Worm (Caenorhabditis elegans) whole organism, L3 larva: ENCODE data around the gene acdh-13.

ENCODE experiments used
- R02D3.7 ChIP-seq: fragments of 150-350 bp; optimal IDR thresholded peaks from 2 replicates; lab custom pipeline; 2014; ENCODE audit warnings: missing biosample characterization, missing genetic modification characterization
- ZK546.5 ChIP-seq: sonication (generic microtip); optimal IDR thresholded peaks from 2 replicates; lab custom pipeline; 2017; ENCODE audit warnings: missing biosample characterization, missing genetic modification characterization
- aly-2 ChIP-seq: fragments of 150-350 bp; optimal IDR thresholded peaks from 2 replicates; lab custom pipeline; 2014; ENCODE audit warnings: missing biosample characterization, missing genetic modification characterization
- ama-1 ChIP-seq: fragments of 150-350 bp; optimal IDR thresholded peaks from 2 replicates; lab custom pipeline; 2018
- ceh-16 ChIP-seq: sonication (generic microtip); optimal IDR thresholded peaks from 2 replicates; lab custom pipeline; 2017; ENCODE audit warnings: missing biosample characterization, missing genetic modification characterization
- ceh-28 ChIP-seq: fragments of 150-350 bp; optimal IDR thresholded peaks from 2 replicates; lab custom pipeline; 2014; ENCODE audit warnings: missing biosample characterization, missing genetic modification reagents, missing genetic modification characterization
- ceh-82 ChIP-seq: fragments of 150-350 bp; optimal IDR thresholded peaks from 2 replicates; lab custom pipeline; 2014; ENCODE audit warnings: missing biosample characterization, missing genetic modification characterization
- ceh-9 ChIP-seq: sonication (generic microtip); optimal IDR thresholded peaks from 2 replicates; lab custom pipeline; 2018; ENCODE audit warnings: missing biosample characterization, missing genetic modification characterization
- daf-12 ChIP-seq: fragments of 150-350 bp; optimal IDR thresholded peaks from 2 replicates; lab custom pipeline; 2014; ENCODE audit warnings: missing biosample characterization, missing genetic modification reagents, missing genetic modification characterization
- egl-27 ChIP-seq: sonication (generic microtip); optimal IDR thresholded peaks from 4 replicates; lab custom pipeline; 2017; ENCODE audit warnings: missing biosample characterization, missing genetic modification reagents, missing genetic modification characterization
- egl-5 ChIP-seq: fragments of 150-350 bp; optimal IDR thresholded peaks from 2 replicates; lab custom pipeline; 2017; ENCODE audit warnings: missing biosample characterization, missing genetic modification reagents, missing genetic modification characterization, inconsistent platforms
- elt-1 ChIP-seq: fragments of 150-350 bp; optimal IDR thresholded peaks from 2 replicates; lab custom pipeline; 2014; ENCODE audit warnings: missing biosample characterization, missing genetic modification characterization
- elt-2 ChIP-seq: sonication (generic microtip); optimal IDR thresholded peaks from 2 replicates; lab custom pipeline; 2016; ENCODE audit warnings: missing genetic modification reagents, mild to moderate bottlenecking, missing genetic modification characterization, missing compliant biosample characterization
- elt-3 ChIP-seq, 3 experiments: fragments of 150-350 bp in 1 of 3; sonication (generic microtip) in 2 of 3; optimal IDR thresholded peaks; 2 replicates in 2 of 3; 4 replicates in 1 of 3; lab custom pipeline; 2014 to 2017; ENCODE audit warnings: missing biosample characterization in 3 of 3, missing genetic modification characterization in 3 of 3
- eor-1 ChIP-seq, 2 experiments: fragments of 150-350 bp; optimal IDR thresholded peaks; 2 replicates each; lab custom pipeline; 2014 to 2018; ENCODE audit warnings: missing biosample characterization in 2 of 2, missing genetic modification characterization in 2 of 2
- fkh-10 ChIP-seq: sonication (generic microtip); optimal IDR thresholded peaks from 2 replicates; lab custom pipeline; 2017; ENCODE audit warnings: missing biosample characterization, missing genetic modification reagents, missing genetic modification characterization
- fkh-2 ChIP-seq: fragments of 150-350 bp; optimal IDR thresholded peaks from 2 replicates; lab custom pipeline; 2014; ENCODE audit warnings: missing biosample characterization, missing genetic modification reagents, missing genetic modification characterization
- fos-1 ChIP-seq: fragments of 150-350 bp; optimal IDR thresholded peaks from 2 replicates; lab custom pipeline; 2014; ENCODE audit warnings: missing biosample characterization, missing genetic modification characterization
- hmg-11 ChIP-seq: sonication (generic microtip); optimal IDR thresholded peaks from 2 replicates; lab custom pipeline; 2016; ENCODE audit warnings: missing genetic modification characterization, missing compliant biosample characterization
- jun-1 ChIP-seq: fragments of 150-350 bp; optimal IDR thresholded peaks from 2 replicates; lab custom pipeline; 2014; ENCODE audit warnings: missing biosample characterization, missing genetic modification reagents, missing genetic modification characterization
- lin-15B ChIP-seq: fragments of 150-350 bp; optimal IDR thresholded peaks from 2 replicates; lab custom pipeline; 2014; ENCODE audit warnings: missing biosample characterization, missing genetic modification characterization
- lin-39 ChIP-seq: fragments of 150-350 bp; optimal IDR thresholded peaks from 2 replicates; lab custom pipeline; 2018; ENCODE audit warnings: missing biosample characterization, missing genetic modification reagents, missing genetic modification characterization
- lsy-12 ChIP-seq: sonication (generic microtip); optimal IDR thresholded peaks from 2 replicates; lab custom pipeline; 2016; ENCODE audit warnings: mild to moderate bottlenecking, missing genetic modification characterization, missing compliant biosample characterization
- mdl-1 ChIP-seq: fragments of 150-350 bp; optimal IDR thresholded peaks from 2 replicates; lab custom pipeline; 2014; ENCODE audit warnings: missing biosample characterization, missing genetic modification characterization
- mml-1 ChIP-seq: fragments of 150-350 bp; sonication (generic microtip); optimal IDR thresholded peaks from 3 replicates; lab custom pipeline; 2014; ENCODE audit warnings: missing biosample characterization, missing genetic modification characterization
- nfya-1 ChIP-seq: sonication (generic microtip); optimal IDR thresholded peaks from 2 replicates; lab custom pipeline; 2017; ENCODE audit warnings: missing genetic modification characterization, mild to moderate bottlenecking, missing compliant biosample characterization, antibody characterized with exemption, moderate library complexity; ENCODE audit not compliant: insufficient read depth
- nhr-11 ChIP-seq: fragments of 150-350 bp; optimal IDR thresholded peaks from 2 replicates; lab custom pipeline; 2014; ENCODE audit warnings: missing biosample characterization, missing genetic modification characterization
- nhr-12 ChIP-seq: fragments of 150-350 bp; optimal IDR thresholded peaks from 2 replicates; lab custom pipeline; 2014; ENCODE audit warnings: missing biosample characterization, missing genetic modification characterization
- nhr-23 ChIP-seq: fragments of 150-350 bp; optimal IDR thresholded peaks from 2 replicates; lab custom pipeline; 2014; ENCODE audit warnings: missing biosample characterization, missing genetic modification reagents, missing genetic modification characterization
- nhr-237 ChIP-seq: fragments of 150-350 bp; optimal IDR thresholded peaks from 2 replicates; lab custom pipeline; 2014; ENCODE audit warnings: missing biosample characterization, missing genetic modification characterization
- nhr-25 ChIP-seq: sonication (generic microtip); optimal IDR thresholded peaks from 2 replicates; lab custom pipeline; 2017; ENCODE audit warnings: missing biosample characterization, missing genetic modification characterization
- nhr-28 ChIP-seq: fragments of 150-350 bp; optimal IDR thresholded peaks from 2 replicates; lab custom pipeline; 2014; ENCODE audit warnings: missing biosample characterization, missing genetic modification characterization
- nhr-43 ChIP-seq: sonication (generic microtip); optimal IDR thresholded peaks from 2 replicates; lab custom pipeline; 2016; ENCODE audit warnings: mild to moderate bottlenecking, missing genetic modification characterization, missing compliant biosample characterization; ENCODE audit not compliant: poor library complexity, severe bottlenecking
- nhr-67 ChIP-seq: fragments of 150-350 bp; optimal IDR thresholded peaks from 2 replicates; lab custom pipeline; 2014; ENCODE audit warnings: missing biosample characterization, missing genetic modification characterization
- nhr-76 ChIP-seq: fragments of 150-350 bp; sonication (generic microtip); optimal IDR thresholded peaks from 5 replicates; lab custom pipeline; 2014; ENCODE audit warnings: missing biosample characterization, missing genetic modification characterization
- nhr-77 ChIP-seq: fragments of 150-350 bp; optimal IDR thresholded peaks from 2 replicates; lab custom pipeline; 2014; ENCODE audit warnings: missing biosample characterization, missing genetic modification characterization
- pha-4 ChIP-seq: fragments of 150-350 bp; optimal IDR thresholded peaks from 2 replicates; lab custom pipeline; 2014; ENCODE audit warnings: missing biosample characterization, missing genetic modification reagents, missing genetic modification characterization
- pqm-1 ChIP-seq: fragments of 150-350 bp; optimal IDR thresholded peaks from 2 replicates; lab custom pipeline; 2017; ENCODE audit warnings: missing biosample characterization, missing genetic modification characterization, inconsistent platforms
- sea-2 ChIP-seq: fragments of 150-350 bp; sonication (generic microtip); optimal IDR thresholded peaks from 4 replicates; lab custom pipeline; 2014; ENCODE audit warnings: missing biosample characterization, missing genetic modification reagents, missing genetic modification characterization
- skn-1 ChIP-seq: fragments of 150-350 bp; optimal IDR thresholded peaks from 2 replicates; lab custom pipeline; 2014; ENCODE audit warnings: missing biosample characterization, missing genetic modification characterization
- snpc-4 ChIP-seq: fragments of 150-350 bp; optimal IDR thresholded peaks from 2 replicates; lab custom pipeline; 2014; ENCODE audit warnings: missing biosample characterization, missing genetic modification characterization
- tbx-2 ChIP-seq: sonication (generic microtip); optimal IDR thresholded peaks from 2 replicates; lab custom pipeline; 2016; ENCODE audit warnings: mild to moderate bottlenecking, missing genetic modification characterization, missing compliant biosample characterization
- unc-39 ChIP-seq: sonication (generic microtip); optimal IDR thresholded peaks from 4 replicates; lab custom pipeline; 2017; ENCODE audit warnings: missing biosample characterization, missing genetic modification characterization
- unc-62 ChIP-seq: fragments of 150-350 bp; sonication (generic microtip); optimal IDR thresholded peaks from 4 replicates; lab custom pipeline; 2014; ENCODE audit warnings: missing biosample characterization, missing genetic modification reagents, missing genetic modification characterization
- zag-1 ChIP-seq: fragments of 150-350 bp; optimal IDR thresholded peaks from 2 replicates; lab custom pipeline; 2014; ENCODE audit warnings: missing biosample characterization, missing genetic modification characterization
- ztf-11 ChIP-seq: fragments of 150-350 bp; optimal IDR thresholded peaks from 2 replicates; lab custom pipeline; 2014; ENCODE audit warnings: missing biosample characterization, missing genetic modification characterization
- ztf-4 ChIP-seq: fragments of 150-350 bp; optimal IDR thresholded peaks from 2 replicates; lab custom pipeline; 2014; ENCODE audit warnings: missing biosample characterization, missing genetic modification characterization

acdh-13 gene

DNA sequence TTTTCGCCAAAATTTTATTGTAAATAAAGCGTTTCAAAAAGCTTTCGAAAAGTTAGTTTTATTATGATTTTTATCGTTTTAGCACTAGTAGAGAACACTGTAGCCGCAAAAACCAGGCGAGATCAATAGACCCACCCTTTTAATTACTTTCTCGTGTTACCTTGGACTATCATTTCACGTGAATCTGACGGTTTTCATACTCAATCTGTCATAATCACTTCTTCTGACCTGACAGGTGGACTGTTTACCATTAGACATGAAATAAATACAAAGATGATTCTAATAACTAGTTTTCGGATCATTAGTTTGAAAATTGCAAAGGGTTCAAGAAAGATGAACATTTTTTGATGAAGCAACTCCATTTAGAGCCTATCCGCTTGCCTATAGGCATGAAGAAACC, 35.6 kb downstream of the acdh-13 start:
- TF ChIP-seq nhr-77 (no peak), nhr-43 (tag; lab: Kevin White, UChicago) (peak; percentile 11), ztf-4 (tag; lab: Kevin White, UChicago) (no peak), nhr-28 (tag; lab: Kevin White, UChicago) (no peak), mml-1 (tag; lab: Kevin White, UChicago) (no peak), nhr-237 (tag; lab: Kevin White, UChicago) (no peak), elt-2 (tag; lab: Kevin White, UChicago) (no peak), nhr-11 (tag; lab: Kevin White, UChicago) (no peak), egl-27 (tag; lab: Kevin White, UChicago) (peak; percentile 41), lsy-12 (no peak), zag-1 (tag; lab: Kevin White, UChicago) (no peak), skn-1 (tag; lab: Kevin White, UChicago) (no peak), nhr-67 (tag; lab: Kevin White, UChicago) (no peak), daf-12 (no peak), nhr-23 (tag; lab: Kevin White, UChicago) (peak; percentile 70), ceh-82 (no peak), tbx-2 (tag; lab: Kevin White, UChicago) (no peak), ztf-11 (no peak), sea-2 (no peak), pqm-1 (tag; lab: Kevin White, UChicago) (no peak), ceh-9 (tag; lab: Kevin White, UChicago) (no peak), fos-1 (tag; lab: Kevin White, UChicago) (no peak), ama-1 (lab: Kevin White, UChicago) (no peak), lin-15B (no peak), pha-4 (tag; lab: Kevin White, UChicago) (no peak), unc-62 (peak; percentile 80), elt-3 (tag; optimal IDR thresholded peaks at IDR 0.05; lab: Kevin White, UChicago) (no peak), mdl-1 (tag; lab: Kevin White, UChicago) (peak; percentile 37), aly-2 (no peak), ceh-28 (tag; lab: Kevin White, UChicago) (no peak), fkh-10 (GFP tag; lab: Kevin White, UChicago) (no peak), R02D3.7 (tag; lab: Kevin White, UChicago) (no peak), nhr-25 (tag; lab: Kevin White, UChicago) (peak; percentile 64), ZK546.5 (tag; lab: Kevin White, UChicago) (no peak), lin-39 (no peak), unc-39 (tag; lab: Kevin White, UChicago) (no peak), egl-5 (no peak), nhr-12 (tag; lab: Kevin White, UChicago) (no peak), nfya-1 (tag; lab: Kevin White, UChicago) (no peak), fkh-2 (tag; lab: Kevin White, UChicago) (no peak), eor-1 (tag; optimal IDR thresholded peaks at IDR 0.05; lab: Kevin White, UChicago) (no peak), nhr-76 (tag; lab: Kevin White, UChicago) (no peak), jun-1 (tag; lab: Kevin White, UChicago) (no peak), elt-1 (tag; lab: Kevin White, UChicago) (no peak), snpc-4 (no peak), hmg-11 (tag; lab: Kevin White, UChicago) (no peak), ceh-16 (tag; lab: Kevin White, UChicago) (no peak)

DNA sequence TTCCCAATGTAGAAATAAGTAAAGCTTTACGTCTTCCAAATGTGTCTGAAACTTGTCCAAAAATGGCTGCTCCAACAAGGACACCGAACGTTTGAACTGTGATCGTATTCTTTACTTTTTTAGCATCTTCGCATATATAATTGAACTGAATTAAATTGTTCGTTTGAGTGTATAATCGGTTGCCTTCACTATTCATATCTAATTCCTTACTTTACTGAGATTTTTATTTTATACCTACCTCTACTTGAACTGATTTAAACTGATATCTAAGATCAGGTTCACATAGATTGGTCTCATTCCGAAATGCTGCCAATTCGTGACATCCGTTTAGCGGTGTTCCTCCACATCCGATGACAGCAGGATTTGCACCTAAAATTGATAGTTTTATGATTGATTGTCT, 36.2 kb downstream of the acdh-13 start:
- TF ChIP-seq egl-27 (tag; lab: Kevin White, UChicago) (no peak), tbx-2 (tag; lab: Kevin White, UChicago) (no peak), lsy-12 (no peak), daf-12 (no peak), ceh-82 (no peak), hmg-11 (tag; lab: Kevin White, UChicago) (no peak), ceh-9 (tag; lab: Kevin White, UChicago) (no peak), nhr-12 (tag; lab: Kevin White, UChicago) (no peak), mdl-1 (tag; lab: Kevin White, UChicago) (no peak), sea-2 (no peak), aly-2 (no peak), unc-62 (no peak), fkh-2 (tag; lab: Kevin White, UChicago) (no peak), unc-39 (tag; lab: Kevin White, UChicago) (no peak), nhr-11 (tag; lab: Kevin White, UChicago) (no peak), nhr-76 (tag; lab: Kevin White, UChicago) (no peak), nhr-28 (tag; lab: Kevin White, UChicago) (no peak)
